Fruit fly (Drosophila melanogaster): ENCODE results near the gene Uros2.

The Uros2 gene

DNA sequence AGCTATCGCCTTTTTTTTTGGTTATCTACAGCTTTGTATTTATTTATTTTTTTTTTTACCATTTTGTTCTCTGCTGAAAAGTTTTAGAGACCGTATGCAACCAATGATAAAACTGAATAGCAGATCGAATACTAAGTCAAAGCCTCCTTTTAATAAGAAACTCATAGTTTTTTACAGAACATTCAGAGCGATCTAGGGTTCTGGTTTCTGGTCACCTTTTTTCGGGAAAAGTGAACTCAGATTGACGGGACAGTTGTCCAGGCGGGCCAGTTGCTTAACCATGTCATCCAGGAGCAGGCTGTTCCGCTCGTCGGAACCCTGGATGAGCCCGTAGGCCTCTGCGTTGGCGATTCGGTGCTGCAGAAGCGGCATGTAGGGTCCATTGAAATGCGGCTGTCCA is 45.0 kb downstream of the Uros2 start, which contains the start of gene CG43318:
TSS of gene CG43318 (minus strand) at position 101 of the 400 bp plus-strand sequence.
- TF ChIP-seq EcR (GFP tag; optimal IDR thresholded peaks at IDR 0.05) (no peak), usp (GFP tag; optimal IDR thresholded peaks at IDR 0.05) (no peak), CG8478 (optimal IDR thresholded peaks at IDR 0.05) (no peak), Dll (optimal IDR thresholded peaks at IDR 0.05) (no peak), psq (optimal IDR thresholded peaks at IDR 0.05) (no peak)

- no peak for TF ChIP-seq psq (optimal IDR thresholded peaks at IDR 0.05)
- no peak for TF ChIP-seq CG8478 (optimal IDR thresholded peaks at IDR 0.05)
- no peak for TF ChIP-seq Dll (optimal IDR thresholded peaks at IDR 0.05)
- no peak for TF ChIP-seq pan (optimal IDR thresholded peaks at IDR 0.05)
- TF ChIP-seq usp (GFP tag; optimal IDR thresholded peaks at IDR 0.05) = no peak
- no peak for TF ChIP-seq EcR (GFP tag; optimal IDR thresholded peaks at IDR 0.05)
These were observed 46.2 kb downstream of the Uros2 start, which contains the start of the genes CG43317 and Arpc3A for dm6 chr3R:15834375-15835031. Gene CG43317, minus strand, starts transcription at chr3R:15834425. Gene Arpc3A, plus strand, starts transcription at chr3R:15834648.

- TF ChIP-seq Dll (optimal IDR thresholded peaks at IDR 0.05) (no peak), usp (GFP tag; optimal IDR thresholded peaks at IDR 0.05) (no peak), psq (optimal IDR thresholded peaks at IDR 0.05) (no peak), EcR (GFP tag; optimal IDR thresholded peaks at IDR 0.05) (no peak), CG8478 (optimal IDR thresholded peaks at IDR 0.05) (no peak), pan (optimal IDR thresholded peaks at IDR 0.05) (no peak)
These were observed 48.8 kb downstream of the Uros2 start, which contains the start of the genes ND-23 and spn-E for dm6 chr3R:15836864-15837824. Gene ND-23, minus strand, starts transcription at chr3R:15837117. Gene spn-E, plus strand, starts transcription at chr3R:15837419.

Data from whole organism.